Fruit fly (Drosophila melanogaster): ENCODE results near the gene CG7483.

The CG7483 gene

dm6 chr3R:8300928-8301752 is 11.9 kb upstream of the CG7483 start, which contains the start of the genes CG9626 and mRpL1:
CG9626 (minus strand) TSS chr3R:8300978.
mRpL1 (plus strand) TSS chr3R:8301440.
- TF ChIP-seq noc (tag; optimal IDR thresholded peaks at IDR 0.05), result no peak

- no peak for TF ChIP-seq noc (tag; optimal IDR thresholded peaks at IDR 0.05)
These were observed 9.2 kb upstream of the CG7483 start, which contains the start of gene nac for dm6 chr3R:8303848-8304247. nac (minus strand) TSS chr3R:8304023.

- TF ChIP-seq noc (tag; optimal IDR thresholded peaks at IDR 0.05), result no peak
These were observed 7.9 kb upstream of the CG7483 start, which contains the start of gene Sgt1 for dm6 chr3R:8305110-8305509. Sgt1 (minus strand) TSS chr3R:8305274.

dm6 chr3R:8306188-8306926 is 6.7 kb upstream of the CG7483 start:
- TF ChIP-seq noc (tag; optimal IDR thresholded peaks at IDR 0.05), result no peak

- TF ChIP-seq noc (tag; optimal IDR thresholded peaks at IDR 0.05), result no peak
These were observed 6.1 kb upstream of the CG7483 start for dm6 chr3R:8306927-8307261.

- no peak for TF ChIP-seq noc (tag; optimal IDR thresholded peaks at IDR 0.05)
These were observed 5.7 kb upstream of the CG7483 start for dm6 chr3R:8307283-8307682.

dm6 chr3R:8308515-8308959 is 4.5 kb upstream of the CG7483 start, which contains the start of gene tex:
tex (minus strand) TSS chr3R:8308645.
- TF ChIP-seq noc (tag; optimal IDR thresholded peaks at IDR 0.05), result no peak

- no peak for TF ChIP-seq noc (tag; optimal IDR thresholded peaks at IDR 0.05)
These were observed 2.3 kb upstream of the CG7483 start, which contains the start of gene CG11693 for dm6 chr3R:8310678-8311077. CG11693 (minus strand) TSS chr3R:8310778.

dm6 chr3R:8312037-8312436 is 971 bp upstream of the CG7483 start, which contains the start of the genes CG11694 and CG11698:
CG11694 (minus strand) TSS chr3R:8312137.
CG11698 (plus strand) TSS chr3R:8312188.
- no peak for TF ChIP-seq noc (tag; optimal IDR thresholded peaks at IDR 0.05)

dm6 chr3R:8316344-8317105 is 3.5 kb downstream of the CG7483 start, which contains the start of gene Coq2:
Coq2 (minus strand) TSS chr3R:8316543.
- TF ChIP-seq noc (tag; optimal IDR thresholded peaks at IDR 0.05), result no peak

dm6 chr3R:8317215-8317614 is 4.2 kb downstream of the CG7483 start, which contains the start of gene Ctr1B:
Ctr1B (plus strand) TSS chr3R:8317612.
- TF ChIP-seq noc (tag; optimal IDR thresholded peaks at IDR 0.05), result peak; percentile 44

- no peak for TF ChIP-seq noc (tag; optimal IDR thresholded peaks at IDR 0.05)
These were observed 4.8 kb downstream of the CG7483 start for dm6 chr3R:8317709-8318335.

dm6 chr3R:8321447-8321846 is 8.4 kb downstream of the CG7483 start, which contains the start of gene Or85a:
Or85a (plus strand) TSS chr3R:8321747.
- TF ChIP-seq noc (tag; optimal IDR thresholded peaks at IDR 0.05), result no peak

dm6 chr3R:8324016-8324415 is 11.0 kb downstream of the CG7483 start, which contains the start of gene CG7443:
CG7443 (plus strand) TSS chr3R:8324316.
- no peak for TF ChIP-seq noc (tag; optimal IDR thresholded peaks at IDR 0.05)

- TF ChIP-seq noc (tag; optimal IDR thresholded peaks at IDR 0.05), result no peak
These were observed 13.9 kb downstream of the CG7483 start for dm6 chr3R:8326884-8327283.

Data from whole organism, larva.